Worm (Caenorhabditis elegans): ENCODE data around the gene ZK105.5.

Gene ZK105.5

DNA sequence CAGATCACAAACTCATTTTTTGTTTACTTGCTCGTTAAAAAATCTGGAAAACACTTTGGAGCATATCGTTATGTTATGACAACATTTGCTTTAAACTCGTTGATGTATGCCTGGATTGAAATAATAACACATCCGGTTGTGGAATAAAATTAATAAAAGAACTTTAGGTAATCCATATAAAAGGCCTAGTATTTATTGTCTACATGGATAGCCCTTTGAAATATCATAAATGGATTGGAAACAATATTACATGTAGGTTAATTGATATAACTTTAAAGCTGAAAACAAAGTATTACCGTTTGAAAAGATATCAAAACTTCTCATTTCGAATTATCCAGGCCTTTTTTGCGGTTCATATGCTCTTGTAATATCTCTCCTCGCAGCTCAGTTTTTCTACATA, 26.9 kb downstream of the ZK105.5 start:
- no peak for TF ChIP-seq lag-1 (GFP tag; IDR thresholded peaks at IDR 0.05)
- no peak for TF ChIP-seq pha-4 (tag; optimal IDR thresholded peaks at IDR 0.05)
- no peak for TF ChIP-seq ceh-40 (GFP tag; IDR thresholded peaks at IDR 0.05)
- no peak for TF ChIP-seq attf-5 (GFP tag; optimal IDR thresholded peaks at IDR 0.05)
- no peak for TF ChIP-seq F37B4.10 (GFP tag; IDR thresholded peaks at IDR 0.05)
- TF ChIP-seq T07F8.4 (tag; optimal IDR thresholded peaks at IDR 0.05) = no peak

DNA sequence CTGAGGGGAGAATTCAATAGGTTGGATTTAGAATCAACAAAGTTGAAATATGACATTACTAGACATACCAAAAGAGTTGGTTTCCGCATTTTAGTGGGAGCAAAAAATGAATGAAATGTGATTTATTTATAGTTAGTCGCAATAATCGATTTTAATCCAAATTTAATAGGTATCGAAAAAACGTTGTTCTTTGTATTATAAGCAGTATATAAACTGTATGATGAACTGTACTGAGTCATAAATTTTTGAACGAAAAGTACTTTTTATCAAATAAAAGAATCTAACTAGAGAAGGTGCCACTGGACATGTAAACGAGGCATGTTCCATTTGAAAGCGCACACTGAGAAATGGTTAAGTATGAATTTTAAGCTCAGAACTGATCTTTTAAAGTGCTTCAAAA, 27.6 kb downstream of the ZK105.5 start, which contains the start of gene C12D5.9:
Gene C12D5.9 (minus strand): TSS at position 101 of the 400 bp plus-strand sequence.
- TF ChIP-seq Y53F4B.3 (GFP tag; IDR thresholded peaks at IDR 0.05) (no peak), nhr-90 (tag; optimal IDR thresholded peaks at IDR 0.05) (no peak), tlf-1 (GFP tag; optimal IDR thresholded peaks at IDR 0.05) (no peak), efl-1 (GFP tag; optimal IDR thresholded peaks at IDR 0.05) (no peak), madf-8 (GFP tag; conservative IDR thresholded peaks at IDR 0.05) (no peak), fkh-3 (tag; optimal IDR thresholded peaks at IDR 0.05) (no peak), ceh-58 (GFP tag; IDR thresholded peaks at IDR 0.05) (no peak), ceh-79 (tag; optimal IDR thresholded peaks at IDR 0.05) (no peak)

DNA sequence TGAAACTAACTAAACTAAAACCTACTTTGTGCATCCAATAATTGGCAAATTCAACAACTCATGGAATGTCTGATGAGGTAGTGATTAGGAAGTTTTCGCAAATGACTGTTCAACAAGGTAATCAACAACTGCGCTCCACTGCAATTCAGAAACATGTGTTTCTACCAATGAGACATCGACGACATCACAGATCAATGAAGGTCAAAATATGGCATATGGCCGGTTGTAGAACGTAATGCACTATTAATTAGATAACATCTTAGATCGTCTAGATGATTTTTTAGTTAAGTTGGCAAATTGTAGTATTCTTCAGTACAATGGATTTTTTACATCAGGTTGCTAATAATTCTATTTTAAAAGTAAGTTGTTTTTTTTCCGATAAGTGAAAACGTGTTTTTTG, 31.3 kb downstream of the ZK105.5 start, which contains the start of the genes nhr-94 and nhr-152:
Gene nhr-94 (minus strand): TSS at position 147 of the 400 bp plus-strand sequence.
Gene nhr-152 (plus strand): TSS at position 162 of the 400 bp plus-strand sequence.
- TF ChIP-seq let-607 (tag; optimal IDR thresholded peaks at IDR 0.05) (no peak), attf-5 (GFP tag; optimal IDR thresholded peaks at IDR 0.05) (no peak), F10E7.11 (tag; optimal IDR thresholded peaks at IDR 0.05) (no peak), K12H6.12 (tag; optimal IDR thresholded peaks at IDR 0.05) (no peak), hsf-1 (GFP tag; IDR thresholded peaks at IDR 0.05) (no peak), pbrm-1 (GFP tag; IDR thresholded peaks at IDR 0.05) (no peak), F39B2.1 (GFP tag; IDR thresholded peaks at IDR 0.05) (no peak), hmg-20 (GFP tag; IDR thresholded peaks at IDR 0.05) (no peak), zfh-2 (GFP tag; conservative IDR thresholded peaks at IDR 0.05) (no peak), aptf-3 (GFP tag; IDR thresholded peaks at IDR 0.05) (no peak), tbx-9 (tag; optimal IDR thresholded peaks at IDR 0.05; ENCODE audit: borderline replicate concordance) (no peak), nfya-1 (tag; optimal IDR thresholded peaks at IDR 0.05; ENCODE audit: borderline replicate concordance, insufficient read depth) (no peak), Y56A3A.18 (GFP tag; IDR thresholded peaks at IDR 0.05) (no peak), lin-35 (GFP tag; optimal IDR thresholded peaks at IDR 0.05) (no peak), sptf-2 (GFP tag; optimal IDR thresholded peaks at IDR 0.05) (no peak), B0261.1 (tag; optimal IDR thresholded peaks at IDR 0.05) (no peak), F23B12.7 (tag; optimal IDR thresholded peaks at IDR 0.05; ENCODE audit: insufficient read depth) (no peak), unc-62 (GFP tag; optimal IDR thresholded peaks at IDR 0.05) (no peak), madf-6 (GFP tag; IDR thresholded peaks at IDR 0.05) (no peak)

DNA sequence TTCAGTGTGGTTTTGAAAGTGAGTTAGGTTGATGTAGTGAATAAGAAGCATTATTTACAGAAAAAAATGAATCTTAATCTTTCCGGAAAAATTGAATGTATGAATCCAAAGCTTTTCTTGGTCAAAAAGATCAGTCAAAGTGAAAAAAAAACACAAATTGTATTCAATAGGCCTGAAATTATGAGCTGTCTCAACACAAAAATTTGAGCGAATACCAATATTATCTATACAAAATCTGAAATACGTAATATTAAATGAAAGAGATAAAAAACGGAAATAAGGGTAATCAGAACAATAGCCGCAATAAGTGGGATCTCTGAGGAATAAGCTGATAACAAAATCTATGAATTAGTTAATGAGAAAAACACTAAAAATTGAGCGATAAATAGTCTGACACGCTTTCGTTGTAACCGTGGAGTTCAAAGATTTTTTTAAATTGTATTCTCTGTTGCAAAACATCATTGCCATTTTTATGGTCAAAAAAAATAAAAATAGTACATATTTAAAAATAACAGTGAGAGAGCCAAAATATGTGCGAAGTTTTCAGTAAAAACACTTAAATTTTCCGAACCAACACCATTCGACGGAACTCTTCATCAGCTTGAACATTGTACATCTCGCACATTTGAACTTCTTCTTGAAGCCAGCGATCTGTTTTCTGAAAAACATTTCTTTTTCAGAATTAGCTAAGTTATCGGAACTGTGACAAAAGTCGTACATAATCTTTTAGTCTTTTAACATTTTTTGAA, 33.4 kb downstream of the ZK105.5 start, which contains the start of gene sre-11:
Gene sre-11 (minus strand): TSS at position 51 of the 749 bp plus-strand sequence.
- TF ChIP-seq B0336.3 (GFP tag; IDR thresholded peaks at IDR 0.05) (no peak), zim-3 (tag; optimal IDR thresholded peaks at IDR 0.05) (no peak), bed-2 (GFP tag; IDR thresholded peaks at IDR 0.05) (no peak), dox-1 (GFP tag; IDR thresholded peaks at IDR 0.05) (no peak), madf-6 (GFP tag; IDR thresholded peaks at IDR 0.05) (no peak), athp-1 (tag; optimal IDR thresholded peaks at IDR 0.05) (no peak), ceh-100 (GFP tag; IDR thresholded peaks at IDR 0.05) (no peak), Y95B8A.8 (GFP tag; IDR thresholded peaks at IDR 0.05) (no peak), Y53F4B.3 (GFP tag; IDR thresholded peaks at IDR 0.05) (no peak), ama-1 (optimal IDR thresholded peaks at IDR 0.05) (no peak), ama-1 (GFP tag; optimal IDR thresholded peaks at IDR 0.05) (no peak), tbp1 (GFP tag; optimal IDR thresholded peaks at IDR 0.05) (no peak), madf-3 (GFP tag; IDR thresholded peaks at IDR 0.05) (no peak), F22D6.2 (tag; optimal IDR thresholded peaks at IDR 0.05) (no peak), egl-44 (GFP tag; IDR thresholded peaks at IDR 0.05) (no peak)

All from whole organism, young adult.